Worm (Caenorhabditis elegans): Measurements from ENCODE around the gene tir-1.

tir-1 gene

DNA sequence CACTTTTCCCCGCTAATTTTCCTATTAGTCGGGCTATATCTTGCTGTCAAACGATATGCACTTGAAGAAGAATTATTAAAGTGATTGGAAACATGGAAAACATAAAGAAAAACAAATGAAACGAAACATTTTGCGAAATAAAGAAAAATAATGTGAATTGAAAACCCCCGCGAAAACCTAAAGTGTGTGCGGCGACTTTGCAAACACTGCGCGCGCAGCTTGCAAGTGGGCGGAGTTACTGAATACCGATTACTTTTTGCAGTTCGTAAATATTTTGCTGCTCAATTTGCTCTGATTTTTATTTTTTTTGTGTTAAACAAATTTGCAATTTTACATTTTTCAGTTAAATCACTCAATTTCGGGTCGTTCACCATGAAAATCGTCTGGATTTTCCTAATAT, 15.2 kb upstream of the tir-1 start, which contains the start of gene ccdc-47 (continued):
- TF ChIP-seq ceh-9 (tag; optimal IDR thresholded peaks at IDR 0.05): no peak
- TF ChIP-seq dmd-4 (tag; optimal IDR thresholded peaks at IDR 0.05; ENCODE audit: borderline replicate concordance): peak; percentile 43
- peak; percentile 48 for TF ChIP-seq npax-4 (tag; optimal IDR thresholded peaks at IDR 0.05)
- TF ChIP-seq C38D4.7 (GFP tag; optimal IDR thresholded peaks at IDR 0.05): peak; percentile 77
- peak; percentile 60 for TF ChIP-seq hlh-13 (GFP tag; optimal IDR thresholded peaks at IDR 0.05)
- TF ChIP-seq ceh-19 (GFP tag; optimal IDR thresholded peaks at IDR 0.05): peak; percentile 87
- peak; percentile 82 for TF ChIP-seq ttx-3 (tag; optimal IDR thresholded peaks at IDR 0.05)
- peak; percentile 91 for TF ChIP-seq hlh-6 (tag; optimal IDR thresholded peaks at IDR 0.05)
- peak; percentile 84 for TF ChIP-seq ceh-48 (tag; optimal IDR thresholded peaks at IDR 0.05)
- TF ChIP-seq pqm-1 (tag; optimal IDR thresholded peaks at IDR 0.05): no peak
- no peak for TF ChIP-seq hlh-30 (tag; optimal IDR thresholded peaks at IDR 0.05; ENCODE audit: insufficient read depth)
- no peak for TF ChIP-seq pag-3 (tag; optimal IDR thresholded peaks at IDR 0.05; ENCODE audit: borderline replicate concordance)
- no peak for TF ChIP-seq elt-4 (tag; optimal IDR thresholded peaks at IDR 0.05)
- peak; percentile 79 for TF ChIP-seq madf-2 (tag; optimal IDR thresholded peaks at IDR 0.05)
- TF ChIP-seq ceh-14 (tag; optimal IDR thresholded peaks at IDR 0.05): peak; percentile 91
- peak; percentile 86 for TF ChIP-seq ref-2 (tag; optimal IDR thresholded peaks at IDR 0.05)
- peak; percentile 76 for TF ChIP-seq fax-1 (tag; optimal IDR thresholded peaks at IDR 0.05)
- TF ChIP-seq dve-1 (tag; optimal IDR thresholded peaks at IDR 0.05): peak; percentile 47
- TF ChIP-seq unc-42 (tag; optimal IDR thresholded peaks at IDR 0.05): peak; percentile 45
- peak; percentile 86 for TF ChIP-seq ceh-31 (tag; optimal IDR thresholded peaks at IDR 0.05)
- TF ChIP-seq ceh-24 (tag; optimal IDR thresholded peaks at IDR 0.05): peak; percentile 26
- peak; percentile 81 for TF ChIP-seq ceh-2 (tag; optimal IDR thresholded peaks at IDR 0.05)
- peak; percentile 39 for TF ChIP-seq sdc-2 (tag; optimal IDR thresholded peaks at IDR 0.05)
- peak; percentile 77 for TF ChIP-seq pha-2 (tag; optimal IDR thresholded peaks at IDR 0.05)
- peak; percentile 72 for TF ChIP-seq che-1 (tag; optimal IDR thresholded peaks at IDR 0.05)
- peak; percentile 75 for TF ChIP-seq ceh-34 (tag; optimal IDR thresholded peaks at IDR 0.05)
- TF ChIP-seq ztf-16 (tag; optimal IDR thresholded peaks at IDR 0.05): peak; percentile 83
- no peak for TF ChIP-seq unc-55 (GFP tag; optimal IDR thresholded peaks at IDR 0.05)
- TF ChIP-seq nhr-232 (tag; optimal IDR thresholded peaks at IDR 0.05): peak; percentile 74
- no peak for TF ChIP-seq ama-1 (optimal IDR thresholded peaks at IDR 0.05)
- TF ChIP-seq nfya-1 (tag; optimal IDR thresholded peaks at IDR 0.05): peak; percentile 88
- TF ChIP-seq ahr-1 (tag; optimal IDR thresholded peaks at IDR 0.05): peak; percentile 71
- peak; percentile 68 for TF ChIP-seq hlh-15 (tag; optimal IDR thresholded peaks at IDR 0.05)
- peak; percentile 82 for TF ChIP-seq gmeb-2 (tag; optimal IDR thresholded peaks at IDR 0.05)
- TF ChIP-seq unc-3 (GFP tag; conservative IDR thresholded peaks at IDR 0.05): peak; percentile 66
- TF ChIP-seq unc-3 (tag; optimal IDR thresholded peaks at IDR 0.05): peak; percentile 81
- TF ChIP-seq tbx-7 (tag; optimal IDR thresholded peaks at IDR 0.05): peak; percentile 39
- TF ChIP-seq T23F11.4 (GFP tag; optimal IDR thresholded peaks at IDR 0.05): peak; percentile 66
- TF ChIP-seq ceh-45 (GFP tag; IDR thresholded peaks at IDR 0.05): peak; percentile 73; the same call in 1 of the 2 replicates

- TF ChIP-seq Y22D7AL.16 (tag; optimal IDR thresholded peaks at IDR 0.05) (no peak), tbx-2 (tag; optimal IDR thresholded peaks at IDR 0.05) (peak; percentile 1), ref-2 (tag; optimal IDR thresholded peaks at IDR 0.05) (peak; percentile 3), nfya-1 (tag; optimal IDR thresholded peaks at IDR 0.05) (peak; percentile 60), dve-1 (tag; optimal IDR thresholded peaks at IDR 0.05) (no peak), unc-55 (GFP tag; optimal IDR thresholded peaks at IDR 0.05) (peak; percentile 54), unc-86 (tag; optimal IDR thresholded peaks at IDR 0.05) (no peak), ceh-31 (tag; optimal IDR thresholded peaks at IDR 0.05) (peak; percentile 10), hlh-8 (tag; optimal IDR thresholded peaks at IDR 0.05) (peak; percentile 12)
Observed at ce11 chrIII:3915705-3916104, 14.3 kb upstream of the tir-1 start.

Data from whole organism, late embryonic.